Worm (Caenorhabditis elegans): ENCODE measurements around the gene cox-6A.
A peak's percentile ranks its signal among the peaks of the same experiment; 100 is the strongest.

cox-6A gene

ce11 chrIII:5081573-5081823 lies at the start of gene cox-6A:
TSS of gene cox-6A (plus strand) at chrIII:5081724.
- no peak for TF ChIP-seq snpc-4 (tag; optimal IDR thresholded peaks at IDR 0.05)

ce11 chrIII:5036158-5036557 lies 45.4 kb upstream of the cox-6A start, which contains the start of gene C45G9.6:
TSS of gene C45G9.6 (plus strand) at chrIII:5036458.
- TF ChIP-seq nhr-12 (tag; optimal IDR thresholded peaks at IDR 0.05), result no peak
- TF ChIP-seq drap-1 (GFP tag; optimal IDR thresholded peaks at IDR 0.05), result no peak
- no peak for TF ChIP-seq cnd-1 (tag; optimal IDR thresholded peaks at IDR 0.05)
- TF ChIP-seq blmp-1 (tag; optimal IDR thresholded peaks at IDR 0.05), result no peak
- TF ChIP-seq zip-8 (tag; optimal IDR thresholded peaks at IDR 0.05), result no peak
- no peak for TF ChIP-seq hlh-1 (tag; optimal IDR thresholded peaks at IDR 0.05)
- no peak for TF ChIP-seq snpc-4 (tag; optimal IDR thresholded peaks at IDR 0.05)
- no peak for TF ChIP-seq ces-1 (GFP tag; optimal IDR thresholded peaks at IDR 0.05)
- no peak for TF ChIP-seq sptf-1 (tag; optimal IDR thresholded peaks at IDR 0.05)

DNA sequence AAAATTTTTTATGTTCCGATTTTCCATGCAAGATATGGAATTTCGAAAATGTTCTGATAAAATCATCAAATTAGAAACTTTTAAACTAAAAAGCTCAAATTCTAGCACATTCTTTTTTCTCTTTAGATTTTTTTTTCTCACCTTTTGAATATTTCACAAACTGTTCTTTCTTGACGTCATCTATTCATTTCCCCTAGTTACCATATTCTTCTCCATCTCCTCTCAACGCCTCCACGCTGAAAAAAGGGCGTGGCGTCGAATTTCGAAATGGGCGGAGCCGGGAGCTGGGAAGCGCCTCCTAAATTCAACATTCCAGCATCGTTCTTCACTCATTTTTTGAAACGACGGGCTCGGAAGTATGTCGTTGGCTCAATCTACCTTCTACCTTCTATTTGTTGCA lies 39.4 kb upstream of the cox-6A start, which contains the start of gene nlp-43:
TSS of gene nlp-43 (plus strand) at position 301 of the 400 bp plus-strand sequence.
- TF ChIP-seq nhr-2 (tag; optimal IDR thresholded peaks at IDR 0.05), result no peak

DNA sequence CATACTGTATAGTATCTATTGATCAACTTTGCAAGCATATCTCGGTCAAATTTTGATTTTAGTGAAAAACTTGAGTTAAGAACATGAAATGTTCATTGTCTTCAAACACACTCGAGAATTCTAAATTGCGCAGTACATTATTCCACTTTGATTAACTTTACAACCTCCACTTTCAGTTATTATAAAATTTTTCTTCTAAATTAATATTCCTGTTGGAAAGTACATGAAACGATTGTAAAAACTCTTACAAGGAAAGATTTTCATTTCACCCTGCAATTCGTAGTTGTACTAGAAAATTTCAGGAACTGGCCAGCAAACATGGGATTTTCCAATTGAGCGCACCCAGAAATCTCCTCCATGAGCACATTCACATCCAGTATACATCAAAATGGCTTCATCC lies 36.8 kb upstream of the cox-6A start, which contains the start of gene C45G9.14:
TSS of gene C45G9.14 (plus strand) at position 301 of the 400 bp plus-strand sequence.
- TF ChIP-seq pha-4 (tag; optimal IDR thresholded peaks at IDR 0.05), result no peak
- no peak for TF ChIP-seq unc-39 (tag; optimal IDR thresholded peaks at IDR 0.05)
- no peak for TF ChIP-seq M03D4.4 (tag; optimal IDR thresholded peaks at IDR 0.05)
- TF ChIP-seq ceh-43 (GFP tag; optimal IDR thresholded peaks at IDR 0.05), result no peak
- TF ChIP-seq cnd-1 (tag; optimal IDR thresholded peaks at IDR 0.05), result no peak
- no peak for TF ChIP-seq ceh-39 (tag; optimal IDR thresholded peaks at IDR 0.05)
- no peak for TF ChIP-seq mab-5 (tag; optimal IDR thresholded peaks at IDR 0.05)
- TF ChIP-seq ceh-83 (GFP tag; optimal IDR thresholded peaks at IDR 0.05), result no peak
- TF ChIP-seq mep-1 (tag; optimal IDR thresholded peaks at IDR 0.05), result no peak
- TF ChIP-seq nhr-2 (tag; optimal IDR thresholded peaks at IDR 0.05), result no peak
- no peak for TF ChIP-seq unc-120 (tag; optimal IDR thresholded peaks at IDR 0.05; ENCODE audit: poor library complexity, severe bottlenecking)
- no peak for TF ChIP-seq sem-2 (GFP tag; optimal IDR thresholded peaks at IDR 0.05)

- TF ChIP-seq sptf-1 (tag; optimal IDR thresholded peaks at IDR 0.05) (no peak), mep-1 (tag; optimal IDR thresholded peaks at IDR 0.05) (peak; percentile 63), ces-1 (GFP tag; optimal IDR thresholded peaks at IDR 0.05) (peak; percentile 91)
Observed at ce11 chrIII:5047175-5047574, 34.3 kb upstream of the cox-6A start, which contains the start of gene txbp-3. TSS of gene txbp-3 (minus strand) at chrIII:5047459.

DNA sequence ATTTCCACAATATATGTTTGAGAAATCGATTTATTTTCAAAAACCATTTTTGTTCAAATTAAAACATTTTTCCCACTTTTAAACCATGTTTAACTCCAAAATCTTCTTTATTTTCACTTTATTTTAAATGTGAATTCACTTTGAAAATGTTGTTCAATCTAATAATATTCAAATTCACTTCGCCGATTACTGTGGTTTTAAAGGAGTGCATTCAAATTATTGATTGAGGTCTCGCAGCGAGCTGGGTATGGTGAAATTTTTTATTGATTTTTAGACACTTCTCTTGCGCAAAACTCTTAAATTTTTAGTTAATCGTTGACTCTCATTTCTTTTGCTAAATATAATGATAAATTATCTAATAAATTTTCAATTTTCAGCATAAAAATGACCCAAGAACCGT lies 33.8 kb upstream of the cox-6A start, which contains the start of gene C45G9.5:
TSS of gene C45G9.5 (plus strand) at position 378 of the 400 bp plus-strand sequence.
- no peak for TF ChIP-seq ham-2 (GFP tag; optimal IDR thresholded peaks at IDR 0.05)
- TF ChIP-seq lsy-2 (tag; optimal IDR thresholded peaks at IDR 0.05), result no peak
- no peak for TF ChIP-seq ces-1 (GFP tag; optimal IDR thresholded peaks at IDR 0.05)
- TF ChIP-seq bed-3 (GFP tag; optimal IDR thresholded peaks at IDR 0.05), result no peak
- no peak for TF ChIP-seq ceh-83 (GFP tag; optimal IDR thresholded peaks at IDR 0.05)
- TF ChIP-seq lin-13 (tag; optimal IDR thresholded peaks at IDR 0.05), result no peak
- TF ChIP-seq drap-1 (GFP tag; optimal IDR thresholded peaks at IDR 0.05), result no peak
- TF ChIP-seq nhr-28 (tag; optimal IDR thresholded peaks at IDR 0.05), result no peak

DNA sequence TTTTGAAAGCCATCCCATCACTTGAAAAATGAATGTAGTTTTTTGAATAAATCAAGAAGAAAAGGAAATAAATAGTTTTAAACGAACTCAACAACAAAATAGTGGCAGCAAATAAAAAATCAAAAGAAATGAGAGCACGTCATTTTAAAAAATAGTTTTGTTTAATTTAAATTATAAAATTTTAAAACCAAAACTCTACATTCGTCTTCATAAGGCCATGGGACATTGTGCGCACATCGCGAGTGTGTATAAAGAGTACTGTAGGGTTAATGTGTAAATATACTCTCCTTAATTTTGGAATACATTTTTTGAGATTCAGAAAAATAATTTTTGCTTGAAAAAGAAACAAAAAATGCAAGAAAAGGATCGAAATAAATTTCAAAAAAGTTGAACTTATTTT lies 29.6 kb upstream of the cox-6A start, which contains the start of gene C45G9.15:
TSS of gene C45G9.15 (minus strand) at position 101 of the 400 bp plus-strand sequence.
- TF ChIP-seq mep-1 (tag; optimal IDR thresholded peaks at IDR 0.05), result no peak
- TF ChIP-seq sptf-1 (tag; optimal IDR thresholded peaks at IDR 0.05), result no peak
- no peak for TF ChIP-seq elt-1 (tag; optimal IDR thresholded peaks at IDR 0.05; ENCODE audit: borderline replicate concordance, insufficient read depth)
- TF ChIP-seq nhr-12 (tag; optimal IDR thresholded peaks at IDR 0.05), result no peak
- TF ChIP-seq nhr-28 (tag; optimal IDR thresholded peaks at IDR 0.05), result no peak
- no peak for TF ChIP-seq nhr-2 (tag; optimal IDR thresholded peaks at IDR 0.05)
- TF ChIP-seq ceh-43 (GFP tag; optimal IDR thresholded peaks at IDR 0.05), result no peak
- no peak for TF ChIP-seq blmp-1 (tag; optimal IDR thresholded peaks at IDR 0.05)
- no peak for TF ChIP-seq M03D4.4 (tag; optimal IDR thresholded peaks at IDR 0.05)
- no peak for TF ChIP-seq mab-5 (tag; optimal IDR thresholded peaks at IDR 0.05)
- TF ChIP-seq sem-2 (GFP tag; optimal IDR thresholded peaks at IDR 0.05), result no peak
- TF ChIP-seq zip-8 (tag; optimal IDR thresholded peaks at IDR 0.05), result no peak
- no peak for TF ChIP-seq drap-1 (GFP tag; optimal IDR thresholded peaks at IDR 0.05)
- no peak for TF ChIP-seq ham-2 (GFP tag; optimal IDR thresholded peaks at IDR 0.05)
- no peak for TF ChIP-seq unc-39 (tag; optimal IDR thresholded peaks at IDR 0.05)

Measured in whole organism, mixed stage, embryonic.